Worm (Caenorhabditis elegans): Measurements from ENCODE around the gene nlp-78.

DNA sequence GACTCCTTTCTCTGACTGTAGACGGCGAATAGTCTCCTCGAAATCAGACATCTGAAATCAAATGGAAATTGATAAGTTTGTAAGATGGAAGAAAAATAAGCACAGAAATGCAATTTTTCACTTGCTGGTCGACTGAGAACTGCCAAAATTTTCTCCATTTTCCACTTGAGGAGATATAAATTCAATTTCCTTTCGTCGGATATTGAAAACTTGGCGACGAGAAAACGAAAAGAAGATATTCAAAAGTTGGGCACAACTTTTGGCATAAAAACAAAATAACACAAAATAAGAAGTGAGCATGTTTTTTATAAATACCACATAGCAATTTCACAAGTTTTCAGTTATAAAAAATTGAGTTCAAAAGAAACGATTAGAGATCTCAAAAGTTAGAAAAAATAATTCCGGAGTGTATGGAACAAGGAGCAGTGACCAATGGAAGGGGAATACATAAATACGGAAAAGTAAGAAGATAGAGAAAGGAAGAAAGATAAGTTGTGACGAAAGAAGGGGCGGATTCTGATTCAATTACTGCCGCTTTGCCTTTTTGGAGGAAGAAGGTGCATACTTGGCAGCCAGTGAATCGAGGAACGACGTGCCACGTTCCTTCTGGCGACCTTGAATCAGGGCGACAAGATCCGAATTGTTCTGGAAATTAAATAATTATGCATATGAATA is 28.7 kb upstream of the nlp-78 start, which contains the start of gene dyrb-1:
- no peak for TF ChIP-seq nhr-11 (tag; optimal IDR thresholded peaks at IDR 0.05)
- no peak for TF ChIP-seq nhr-23 (tag; optimal IDR thresholded peaks at IDR 0.05)
- TF ChIP-seq ztf-11 (tag; optimal IDR thresholded peaks at IDR 0.05) = no peak
- no peak for TF ChIP-seq mdl-1 (tag; optimal IDR thresholded peaks at IDR 0.05)
- no peak for TF ChIP-seq lin-15B (tag; optimal IDR thresholded peaks at IDR 0.05)
- no peak for TF ChIP-seq egl-27 (tag; optimal IDR thresholded peaks at IDR 0.05)
- TF ChIP-seq ama-1 (optimal IDR thresholded peaks at IDR 0.05) = no peak
